Worm (Caenorhabditis elegans) whole organism, L1 larva: Measurements from ENCODE around the gene fipr-11.

Source experiments
- C16A3.4 ChIP-seq: fragments of 150-350 bp; optimal IDR thresholded peaks from 2 replicates; lab custom pipeline; 2014; ENCODE audit warnings: missing biosample characterization, missing genetic modification characterization
- blmp-1 ChIP-seq: fragments of 150-350 bp; optimal IDR thresholded peaks from 2 replicates; lab custom pipeline; 2014; ENCODE audit warnings: missing biosample characterization, missing genetic modification characterization
- ceh-90 ChIP-seq: sonication (generic microtip); optimal IDR thresholded peaks from 2 replicates; lab custom pipeline; 2016; ENCODE audit warnings: missing genetic modification characterization, missing compliant biosample characterization
- dpl-1 ChIP-seq, 3 experiments: fragments of 150-350 bp in 2 of 3; sonication (generic microtip) in 1 of 3; optimal IDR thresholded peaks; 2 replicates each; lab custom pipeline; 2014 to 2017; ENCODE audit warnings: missing biosample characterization in 3 of 3, missing genetic modification characterization in 3 of 3, missing genetic modification reagents in 3 of 3
- efl-1 ChIP-seq, 4 experiments: fragments of 150-350 bp; optimal IDR thresholded peaks in 3 of 4; peaks in 1 of 4; 1 replicate in 1 of 4; 2 replicates in 3 of 4; lab custom pipeline; 2014; ENCODE audit warnings: missing biosample characterization in 2 of 4, missing genetic modification characterization in 2 of 4, missing genetic modification reagents in 2 of 4
- egl-27 ChIP-seq, 2 experiments: fragments of 150-350 bp in 1 of 2; sonication (generic microtip); optimal IDR thresholded peaks; 3 replicates each; lab custom pipeline; 2017 to 2018; ENCODE audit warnings: missing biosample characterization in 2 of 2, missing genetic modification characterization in 2 of 2, missing genetic modification reagents in 2 of 2
- elt-2 ChIP-seq: sonication (generic microtip); optimal IDR thresholded peaks from 2 replicates; lab custom pipeline; 2016; ENCODE audit warnings: missing genetic modification characterization, mild to moderate bottlenecking, inconsistent platforms, missing compliant biosample characterization, missing genetic modification reagents
- ets-5 ChIP-seq: fragments of 200-800 bp; sonication (Bioruptor generic); IDR thresholded peaks from 2 replicates; pipeline ENCODE4 v1.3.6; 2022; ENCODE audit warnings: missing genetic modification characterization, missing compliant biosample characterization
- fkh-4 ChIP-seq: sonication (generic microtip); optimal IDR thresholded peaks from 2 replicates; lab custom pipeline; 2016; ENCODE audit warnings: missing compliant biosample characterization, missing genetic modification characterization, borderline replicate concordance
- grh-1 ChIP-seq: fragments of 200-800 bp; sonication (Bioruptor generic); IDR thresholded peaks from 2 replicates; pipeline ENCODE4 v1.3.6; 2022; ENCODE audit warnings: missing genetic modification reagents, missing genetic modification characterization, missing compliant biosample characterization
- hlh-17 ChIP-seq: fragments of 200-800 bp; sonication (Bioruptor generic); optimal IDR thresholded peaks from 2 replicates; lab custom pipeline; 2018; ENCODE audit warnings: missing genetic modification characterization, mild to moderate bottlenecking, missing compliant biosample characterization, moderate library complexity, borderline replicate concordance
- hlh-4 ChIP-seq: sonication (generic microtip); optimal IDR thresholded peaks from 2 replicates; lab custom pipeline; 2016; ENCODE audit warnings: mild to moderate bottlenecking, missing genetic modification characterization, missing compliant biosample characterization
- jun-1 ChIP-seq: fragments of 150-350 bp; optimal IDR thresholded peaks from 2 replicates; lab custom pipeline; 2014; ENCODE audit warnings: missing biosample characterization, missing genetic modification reagents, missing genetic modification characterization
- lin-14 ChIP-seq: fragments of 200-800 bp; sonication (Bioruptor generic); optimal IDR thresholded peaks from 2 replicates; lab custom pipeline; 2018; ENCODE audit warnings: mild to moderate bottlenecking, missing genetic modification characterization, moderate library complexity, missing compliant biosample characterization
- lin-35 ChIP-seq, 2 experiments: fragments of 150-350 bp; optimal IDR thresholded peaks; 2 replicates each; lab custom pipeline; 2014; ENCODE audit warnings: missing biosample characterization in 2 of 2, missing genetic modification characterization in 2 of 2, missing genetic modification reagents in 2 of 2
- lin-39 ChIP-seq: fragments of 150-350 bp; optimal IDR thresholded peaks from 2 replicates; lab custom pipeline; 2014; ENCODE audit warnings: missing biosample characterization, missing genetic modification reagents, missing genetic modification characterization
- lir-3 ChIP-seq: sonication (generic microtip); optimal IDR thresholded peaks from 2 replicates; lab custom pipeline; 2016; ENCODE audit warnings: mild to moderate bottlenecking, missing genetic modification characterization, moderate library complexity, missing compliant biosample characterization; ENCODE audit not compliant: poor library complexity
- mdl-1 ChIP-seq, 2 experiments: fragments of 150-350 bp; optimal IDR thresholded peaks; 2 replicates each; lab custom pipeline; 2014 to 2017; ENCODE audit warnings: missing biosample characterization in 2 of 2, missing genetic modification characterization in 2 of 2, inconsistent platforms in 1 of 2
- mef-2 ChIP-seq: fragments of 150-350 bp; optimal IDR thresholded peaks from 2 replicates; lab custom pipeline; 2014; ENCODE audit warnings: missing biosample characterization, missing genetic modification characterization
- nhr-11 ChIP-seq: fragments of 150-350 bp; optimal IDR thresholded peaks from 2 replicates; lab custom pipeline; 2014; ENCODE audit warnings: missing biosample characterization, missing genetic modification characterization
- nhr-237 ChIP-seq: fragments of 150-350 bp; optimal IDR thresholded peaks from 2 replicates; lab custom pipeline; 2014; ENCODE audit warnings: missing biosample characterization, missing genetic modification characterization
- nhr-47 ChIP-seq: sonication (generic microtip); optimal IDR thresholded peaks from 2 replicates; lab custom pipeline; 2016; ENCODE audit warnings: mild to moderate bottlenecking, missing genetic modification characterization, moderate library complexity, missing compliant biosample characterization
- nhr-71 ChIP-seq: sonication (generic microtip); optimal IDR thresholded peaks from 2 replicates; lab custom pipeline; 2016; ENCODE audit warnings: mild to moderate bottlenecking, missing genetic modification characterization, moderate library complexity, missing compliant biosample characterization
- nhr-76 ChIP-seq: sonication (generic microtip); optimal IDR thresholded peaks from 2 replicates; lab custom pipeline; 2017; ENCODE audit warnings: missing biosample characterization, missing genetic modification characterization
- nhr-77 ChIP-seq: fragments of 150-350 bp; optimal IDR thresholded peaks from 2 replicates; lab custom pipeline; 2014; ENCODE audit warnings: missing biosample characterization, missing genetic modification characterization
- nhr-90 ChIP-seq: sonication (generic microtip); optimal IDR thresholded peaks from 2 replicates; lab custom pipeline; 2016; ENCODE audit warnings: mild to moderate bottlenecking, missing genetic modification characterization, missing compliant biosample characterization; ENCODE audit not compliant: poor library complexity
- pag-3 ChIP-seq: sonication (generic microtip); optimal IDR thresholded peaks from 2 replicates; lab custom pipeline; 2017; ENCODE audit warnings: missing genetic modification characterization, mild to moderate bottlenecking, missing compliant biosample characterization, antibody characterized with exemption, borderline replicate concordance; ENCODE audit not compliant: insufficient read depth
- pax-3 ChIP-seq: fragments of 200-800 bp; sonication (Bioruptor generic); optimal IDR thresholded peaks from 2 replicates; lab custom pipeline; 2018; ENCODE audit warnings: mild to moderate bottlenecking, missing genetic modification characterization, moderate library complexity, missing compliant biosample characterization
- pqm-1 ChIP-seq: sonication (generic microtip); optimal IDR thresholded peaks from 3 replicates; lab custom pipeline; 2017; ENCODE audit warnings: missing biosample characterization, missing genetic modification characterization
- skn-1 ChIP-seq: fragments of 150-350 bp; optimal IDR thresholded peaks from 2 replicates; lab custom pipeline; 2014; ENCODE audit warnings: missing biosample characterization, missing genetic modification characterization
- sox-4 ChIP-seq: sonication (generic microtip); optimal IDR thresholded peaks from 2 replicates; lab custom pipeline; 2016; ENCODE audit warnings: missing genetic modification characterization, missing compliant biosample characterization
- sup-37 ChIP-seq: fragments of 200-800 bp; sonication (Bioruptor generic); optimal IDR thresholded peaks from 2 replicates; lab custom pipeline; 2018; ENCODE audit warnings: mild to moderate bottlenecking, missing genetic modification characterization, missing compliant biosample characterization
- swsn-7 ChIP-seq: sonication (generic microtip); optimal IDR thresholded peaks from 2 replicates; lab custom pipeline; 2016; ENCODE audit warnings: missing genetic modification characterization, missing compliant biosample characterization
- unc-30 ChIP-seq: sonication (generic microtip); optimal IDR thresholded peaks from 2 replicates; lab custom pipeline; 2017; ENCODE audit warnings: missing biosample characterization, missing genetic modification characterization
- unc-62 ChIP-seq: fragments of 150-350 bp; optimal IDR thresholded peaks from 2 replicates; lab custom pipeline; 2014; ENCODE audit warnings: missing biosample characterization, missing genetic modification reagents, missing genetic modification characterization
- zip-4 ChIP-seq: fragments of 200-800 bp; sonication (Bioruptor generic); optimal IDR thresholded peaks from 2 replicates; lab custom pipeline; 2018; ENCODE audit warnings: mild to moderate bottlenecking, missing genetic modification characterization, moderate library complexity, missing compliant biosample characterization
- ztf-4 ChIP-seq: fragments of 150-350 bp; optimal IDR thresholded peaks from 2 replicates; lab custom pipeline; 2014; ENCODE audit warnings: missing biosample characterization, missing genetic modification characterization

Gene fipr-11

DNA sequence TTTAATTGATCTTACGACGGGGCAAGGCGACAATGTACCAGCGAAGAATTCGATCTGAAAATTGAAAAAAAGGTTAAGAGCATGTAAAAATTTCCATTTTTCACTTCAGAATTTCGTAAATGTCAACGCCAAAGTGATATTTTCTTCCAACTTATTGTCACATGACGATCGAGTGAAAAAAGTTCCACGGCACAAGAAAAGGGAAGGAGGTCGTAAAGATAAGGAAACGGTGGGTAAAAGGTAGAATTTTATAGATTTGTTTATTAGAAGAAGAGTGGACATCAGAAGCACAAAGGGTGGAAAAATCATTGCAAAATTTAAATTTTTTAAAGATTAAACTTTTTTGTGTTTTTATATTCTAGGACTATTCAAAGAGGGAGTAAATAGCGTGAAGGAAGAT lies 21.9 kb upstream of the fipr-11 start:
- TF ChIP-seq nhr-77 (tag; lab: Kevin White, UChicago) (no peak), mef-2 (tag; lab: Kevin White, UChicago) (no peak), lin-35 (GFP tag; optimal IDR thresholded peaks at IDR 0.05; lab: Kevin White, UChicago) (peak in 1 of 2 experiments; percentile 28), elt-2 (tag; lab: Kevin White, UChicago) (peak; percentile 73), nhr-11 (tag; lab: Kevin White, UChicago) (no peak)
- TF ChIP-seq, all 84 proteins: peak for 2

DNA sequence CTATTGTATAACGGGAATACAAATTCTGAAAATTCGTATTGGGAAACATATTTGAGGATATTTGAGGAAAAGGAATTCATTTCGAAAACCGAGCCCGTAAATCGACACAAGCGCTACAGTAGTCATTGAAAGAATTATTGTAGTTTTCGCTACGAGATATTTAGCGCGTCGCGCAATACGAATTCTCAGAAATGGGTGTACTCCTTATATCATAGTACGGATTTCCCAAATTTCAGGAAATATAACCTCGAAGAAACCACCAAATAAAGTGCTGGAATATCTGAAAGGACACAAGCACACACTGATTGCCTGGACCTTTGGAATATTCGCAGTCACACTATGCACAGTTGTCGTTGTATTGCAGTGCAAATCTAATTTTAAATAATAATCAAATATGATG lies 21.4 kb upstream of the fipr-11 start:
- TF ChIP-seq pag-3 (tag; lab: Kevin White, UChicago) (no peak), grh-1 (no peak), efl-1 (optimal IDR thresholded peaks at IDR 0.05; lab: Kevin White, UChicago) (no peak), efl-1 (GFP tag; optimal IDR thresholded peaks at IDR 0.05 in 1 of 2; lab: Kevin White, UChicago) (peak in 1 of 2 experiments; percentile 34)

DNA sequence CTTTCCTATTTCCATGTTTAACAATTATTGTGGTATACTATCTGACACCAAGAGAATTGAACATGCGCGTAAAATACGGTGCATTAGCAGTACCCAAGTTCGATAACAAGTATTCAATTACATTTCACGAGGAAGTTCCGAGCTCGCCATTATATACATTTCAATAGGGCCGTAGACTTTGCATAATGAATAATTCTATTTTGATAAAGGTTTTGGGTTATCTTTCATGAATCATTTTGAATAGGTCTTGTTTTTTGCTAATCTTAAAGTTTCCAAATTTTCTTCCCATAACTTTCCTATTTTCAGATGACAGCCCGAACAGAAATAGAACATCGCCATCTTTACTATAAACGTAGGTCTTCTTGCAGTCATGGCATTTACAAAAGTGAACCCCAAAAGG lies 20.2 kb upstream of the fipr-11 start, which contains the start of gene C50H2.13:
C50H2.13 (plus strand) TSS at position 301 of the 400 bp plus-strand sequence.
- TF ChIP-seq nhr-237 (tag; lab: Kevin White, UChicago) (no peak), nhr-47 (no peak), C16A3.4 (tag; lab: Kevin White, UChicago) (no peak)
- TF ChIP-seq, all 84 proteins: peak for 0

DNA sequence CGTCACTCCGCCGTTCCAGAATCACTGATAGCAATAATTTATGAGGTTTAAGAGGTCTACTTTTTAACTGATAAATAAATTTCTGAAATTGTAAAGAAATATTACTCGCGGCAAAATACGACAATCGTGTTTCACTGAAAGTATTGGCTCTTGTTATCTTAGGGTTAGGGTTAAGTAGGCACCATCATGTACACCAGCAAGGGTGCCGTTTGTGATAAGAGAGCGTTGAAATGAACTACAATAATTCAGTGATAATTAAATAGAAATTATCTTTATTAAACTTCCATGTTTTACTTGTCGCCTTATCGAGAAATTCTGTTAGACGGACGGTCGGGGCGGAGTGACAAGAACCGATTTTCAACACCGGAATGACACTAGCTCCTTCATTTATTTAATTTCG lies 19.6 kb upstream of the fipr-11 start:
- no peak for TF ChIP-seq ets-5 (GFP tag; lab: Robert Waterston, UW)
- TF ChIP-seq blmp-1 (tag; lab: Kevin White, UChicago), result no peak
- TF ChIP-seq unc-30 (tag; lab: Kevin White, UChicago), result no peak
- no peak for TF ChIP-seq unc-62
- TF ChIP-seq lin-39, result no peak
- no peak for TF ChIP-seq fkh-4
- TF ChIP-seq skn-1 (tag; lab: Kevin White, UChicago), result no peak
- no peak for TF ChIP-seq pag-3 (tag; lab: Kevin White, UChicago)
- TF ChIP-seq jun-1 (tag; lab: Kevin White, UChicago), result peak; percentile 43
- TF ChIP-seq zip-4, result no peak
- no peak for TF ChIP-seq lir-3
- TF ChIP-seq egl-27 (tag; optimal IDR thresholded peaks at IDR 0.05; lab: Kevin White, UChicago), result no peak
- TF ChIP-seq elt-2 (tag; lab: Kevin White, UChicago), result peak; percentile 96
- no peak for TF ChIP-seq pax-3 (tag; lab: Kevin White, UChicago)
- no peak for TF ChIP-seq dpl-1 (GFP tag; optimal IDR thresholded peaks at IDR 0.05; lab: Kevin White, UChicago)
- no peak for TF ChIP-seq mef-2 (tag; lab: Kevin White, UChicago)
- TF ChIP-seq mdl-1 (tag; optimal IDR thresholded peaks at IDR 0.05; lab: Kevin White, UChicago), result no peak
- no peak for TF ChIP-seq hlh-17 (GFP tag; lab: Kevin White, UChicago)
- no peak for TF ChIP-seq nhr-76
- TF ChIP-seq sox-4 (tag; lab: Kevin White, UChicago), result no peak
- TF ChIP-seq ceh-90 (tag; lab: Kevin White, UChicago), result no peak
- no peak for TF ChIP-seq sup-37
- TF ChIP-seq hlh-4, result no peak
- TF ChIP-seq swsn-7 (tag; lab: Kevin White, UChicago), result no peak
- no peak for TF ChIP-seq ztf-4 (tag; lab: Kevin White, UChicago)
- peak; percentile 19 for TF ChIP-seq nhr-90 (tag; lab: Kevin White, UChicago)
- TF ChIP-seq pqm-1 (tag; lab: Kevin White, UChicago), result peak; percentile 39
- peak; percentile 2 for TF ChIP-seq nhr-71 (tag; lab: Kevin White, UChicago)
- TF ChIP-seq efl-1 (optimal IDR thresholded peaks at IDR 0.05; lab: Kevin White, UChicago), result no peak
- peak in 1 of 2 experiments; percentile 27 for TF ChIP-seq efl-1 (GFP tag; optimal IDR thresholded peaks at IDR 0.05 in 1 of 2; lab: Kevin White, UChicago)
- TF ChIP-seq lin-14 (GFP tag; lab: Kevin White, UChicago), result no peak
